Worm (Caenorhabditis elegans): ENCODE results near the gene srr-7.

Gene srr-7

DNA sequence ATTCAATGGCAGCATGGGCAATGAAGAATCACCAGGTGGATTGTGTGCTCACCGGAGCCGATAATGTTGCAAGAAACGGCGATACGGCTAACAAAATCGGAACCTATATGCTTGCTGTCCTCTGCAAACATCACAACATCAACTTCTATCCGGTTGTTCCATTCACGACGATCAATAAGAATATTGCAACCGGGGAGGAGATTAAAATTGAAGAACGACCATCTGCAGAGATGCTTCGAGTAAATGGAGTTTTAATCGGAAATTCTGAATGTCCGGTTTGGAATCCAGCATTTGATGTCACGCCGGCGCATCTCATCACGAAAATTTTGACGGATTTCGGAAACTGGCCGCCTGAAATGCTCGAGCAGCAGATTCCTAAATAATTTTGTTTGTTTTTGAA is 44.4 kb upstream of the srr-7 start (continued):
- TF ChIP-seq lsy-27 (tag; optimal IDR thresholded peaks at IDR 0.05; ENCODE audit: borderline replicate concordance, insufficient read depth), result no peak
- TF ChIP-seq B0261.1 (tag; optimal IDR thresholded peaks at IDR 0.05), result no peak
- no peak for TF ChIP-seq F52B5.7 (tag; optimal IDR thresholded peaks at IDR 0.05)
- TF ChIP-seq bed-2 (GFP tag; IDR thresholded peaks at IDR 0.05), result no peak
- TF ChIP-seq aptf-2 (GFP tag; conservative IDR thresholded peaks at IDR 0.05), result no peak
- no peak for TF ChIP-seq B0019.2 (GFP tag; conservative IDR thresholded peaks at IDR 0.05)
- no peak for TF ChIP-seq sptf-2 (GFP tag; optimal IDR thresholded peaks at IDR 0.05)
- TF ChIP-seq Y53G8AR.9 (GFP tag; conservative IDR thresholded peaks at IDR 0.05), result peak; percentile 55
- TF ChIP-seq nhr-179 (tag; optimal IDR thresholded peaks at IDR 0.05), result no peak
- TF ChIP-seq F57A8.1 (GFP tag; optimal IDR thresholded peaks at IDR 0.05), result no peak
- no peak for TF ChIP-seq F23B12.7 (tag; optimal IDR thresholded peaks at IDR 0.05; ENCODE audit: insufficient read depth)
- TF ChIP-seq sea-2 (GFP tag; IDR thresholded peaks at IDR 0.05), result no peak
- TF ChIP-seq ztf-22 (GFP tag; optimal IDR thresholded peaks at IDR 0.05), result peak; percentile 5
- TF ChIP-seq ztf-26 (tag; optimal IDR thresholded peaks at IDR 0.05), result peak; percentile 9
- no peak for TF ChIP-seq ceh-58 (GFP tag; IDR thresholded peaks at IDR 0.05)
- no peak for TF ChIP-seq madf-8 (GFP tag; conservative IDR thresholded peaks at IDR 0.05)
- no peak for TF ChIP-seq K11D2.4 (GFP tag; IDR thresholded peaks at IDR 0.05)
- no peak for TF ChIP-seq egl-18 (GFP tag; IDR thresholded peaks at IDR 0.05)
- peak; percentile 64 for TF ChIP-seq madf-6 (GFP tag; IDR thresholded peaks at IDR 0.05)
- TF ChIP-seq attf-5 (GFP tag; optimal IDR thresholded peaks at IDR 0.05), result peak; percentile 14
- TF ChIP-seq snpc-1.3 (tag; optimal IDR thresholded peaks at IDR 0.05; ENCODE audit: insufficient read depth), result no peak
- TF ChIP-seq nfya-2 (GFP tag; IDR thresholded peaks at IDR 0.05), result no peak
- TF ChIP-seq chd-7 (tag; optimal IDR thresholded peaks at IDR 0.05), result peak; percentile 57
- no peak for TF ChIP-seq lir-1 (GFP tag; conservative IDR thresholded peaks at IDR 0.05)
- TF ChIP-seq ztf-6 (GFP tag; IDR thresholded peaks at IDR 0.05), result no peak
- no peak for TF ChIP-seq ets-4 (GFP tag; optimal IDR thresholded peaks at IDR 0.05)
- TF ChIP-seq C17E4.6 (GFP tag; IDR thresholded peaks at IDR 0.05), result no peak
- no peak for TF ChIP-seq lin-26 (GFP tag; IDR thresholded peaks at IDR 0.05)
- no peak for TF ChIP-seq bed-1 (GFP tag; IDR thresholded peaks at IDR 0.05)
- TF ChIP-seq mcd-1 (GFP tag; IDR thresholded peaks at IDR 0.05), result peak; percentile 51; the same call in 1 of the 2 replicates
- no peak for TF ChIP-seq mel-28 (tag; optimal IDR thresholded peaks at IDR 0.05; ENCODE audit: borderline replicate concordance)
- no peak for TF ChIP-seq B0035.1 (tag; optimal IDR thresholded peaks at IDR 0.05)
- TF ChIP-seq egrh-3 (GFP tag; IDR thresholded peaks at IDR 0.05), result no peak
- TF ChIP-seq ztf-25 (GFP tag; IDR thresholded peaks at IDR 0.05), result no peak
- TF ChIP-seq pbrm-1 (GFP tag; IDR thresholded peaks at IDR 0.05), result no peak
- TF ChIP-seq ceh-40 (GFP tag; IDR thresholded peaks at IDR 0.05), result no peak
- no peak for TF ChIP-seq F22D6.2 (tag; optimal IDR thresholded peaks at IDR 0.05)
- TF ChIP-seq ztf-28 (GFP tag; IDR thresholded peaks at IDR 0.05), result no peak
- no peak for TF ChIP-seq xnd-1 (tag; optimal IDR thresholded peaks at IDR 0.05)
- TF ChIP-seq athp-1 (tag; optimal IDR thresholded peaks at IDR 0.05), result peak; percentile 82
- peak; percentile 4 for TF ChIP-seq F57C9.4 (tag; optimal IDR thresholded peaks at IDR 0.05)
- TF ChIP-seq zim-3 (tag; optimal IDR thresholded peaks at IDR 0.05), result peak; percentile 33
- TF ChIP-seq F37B4.10 (GFP tag; IDR thresholded peaks at IDR 0.05), result no peak
- TF ChIP-seq zfh-2 (GFP tag; conservative IDR thresholded peaks at IDR 0.05), result no peak
- TF ChIP-seq hsf-1 (GFP tag; IDR thresholded peaks at IDR 0.05), result peak; percentile 75
- TF ChIP-seq nhr-27 (tag; optimal IDR thresholded peaks at IDR 0.05), result no peak
- no peak for TF ChIP-seq Y53F4B.3 (GFP tag; IDR thresholded peaks at IDR 0.05)
- TF ChIP-seq Y56A3A.18 (GFP tag; IDR thresholded peaks at IDR 0.05), result no peak
- TF ChIP-seq die-1 (tag; optimal IDR thresholded peaks at IDR 0.05), result peak; percentile 5
- TF ChIP-seq F39B2.1 (GFP tag; IDR thresholded peaks at IDR 0.05), result no peak

Data from whole organism, young adult.